Fruit fly (Drosophila melanogaster): Measurements from ENCODE around the gene CG2961.

Gene CG2961

dm6 chrX:10252745-10253144 is 19.9 kb upstream of the CG2961 start:
- TF ChIP-seq Jra (GFP tag; optimal IDR thresholded peaks at IDR 0.05) (no peak), brk (GFP tag; optimal IDR thresholded peaks at IDR 0.05) (no peak), Dif (GFP tag; optimal IDR thresholded peaks at IDR 0.05; ENCODE audit: partially characterized antibody) (no peak), fru (GFP tag; optimal IDR thresholded peaks at IDR 0.05) (no peak), CG32264 (GFP tag; optimal IDR thresholded peaks at IDR 0.05) (no peak)

DNA sequence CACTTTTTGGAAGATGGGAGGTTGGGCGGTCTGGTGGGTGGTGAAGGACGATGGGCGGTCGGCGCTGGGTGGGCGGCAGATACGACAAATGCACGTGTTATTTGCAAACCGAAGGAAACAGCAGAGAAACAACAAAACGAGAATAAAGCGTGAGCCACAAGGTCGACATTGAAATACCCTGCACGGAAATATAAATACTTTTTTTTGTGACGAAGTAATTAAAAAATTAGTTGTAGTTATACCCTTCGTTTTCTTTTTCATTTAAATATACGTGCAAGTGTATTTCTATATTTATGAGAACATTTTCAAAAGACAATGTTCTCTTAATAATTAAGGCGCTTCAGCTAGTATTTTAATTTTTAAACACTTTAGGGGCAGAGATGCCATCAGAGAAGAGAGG is 17.8 kb upstream of the CG2961 start:
- no peak for TF ChIP-seq rgr (GFP tag; optimal IDR thresholded peaks at IDR 0.05)
- no peak for TF ChIP-seq pan (optimal IDR thresholded peaks at IDR 0.05)
- no peak for TF ChIP-seq Hr83 (GFP tag; optimal IDR thresholded peaks at IDR 0.05; ENCODE audit: poor library complexity, severe bottlenecking)
- TF ChIP-seq Sp1 (GFP tag; optimal IDR thresholded peaks at IDR 0.05), result no peak
- TF ChIP-seq sage (GFP tag; optimal IDR thresholded peaks at IDR 0.05), result no peak
- no peak for TF ChIP-seq brk (GFP tag; optimal IDR thresholded peaks at IDR 0.05)
- no peak for TF ChIP-seq Dif (GFP tag; optimal IDR thresholded peaks at IDR 0.05; ENCODE audit: partially characterized antibody)
- no peak for TF ChIP-seq HLH106 (tag; optimal IDR thresholded peaks at IDR 0.05)
- TF ChIP-seq GATAd (GFP tag; optimal IDR thresholded peaks at IDR 0.05), result no peak

DNA sequence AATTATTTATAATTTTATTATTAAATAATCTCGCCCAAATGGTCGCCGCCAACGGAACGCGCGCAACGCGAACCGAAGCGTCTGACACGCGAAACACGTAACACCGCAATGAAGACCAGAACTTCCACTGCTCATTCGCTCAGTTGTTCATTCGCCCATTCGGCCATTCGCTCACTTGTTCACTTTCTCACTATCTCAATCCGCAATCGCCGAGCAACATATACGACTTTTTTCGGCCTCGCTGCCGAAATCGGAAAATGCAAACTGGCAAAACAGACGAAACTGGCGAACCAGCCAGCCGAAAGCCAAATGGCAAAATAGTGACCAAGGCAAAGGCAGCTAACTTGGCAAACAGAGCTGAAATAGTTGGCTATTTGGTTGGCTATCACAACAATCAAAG is 17.1 kb upstream of the CG2961 start:
- no peak for TF ChIP-seq foxo (GFP tag; optimal IDR thresholded peaks at IDR 0.05)
- TF ChIP-seq dsf (GFP tag; optimal IDR thresholded peaks at IDR 0.05; ENCODE audit: borderline replicate concordance), result no peak
- no peak for TF ChIP-seq Dfd (GFP tag; optimal IDR thresholded peaks at IDR 0.05)
- no peak for TF ChIP-seq Hr78 (GFP tag; optimal IDR thresholded peaks at IDR 0.05)
- no peak for TF ChIP-seq Mio (GFP tag; optimal IDR thresholded peaks at IDR 0.05)

- TF ChIP-seq dl (GFP tag; optimal IDR thresholded peaks at IDR 0.05; ENCODE audit: insufficient read depth in 1 of 2, partially characterized antibody in 2 of 2) (no peak), Hr78 (GFP tag; optimal IDR thresholded peaks at IDR 0.05) (no peak), Vsx2 (GFP tag; optimal IDR thresholded peaks at IDR 0.05; ENCODE audit: partially characterized antibody) (no peak), CG9705 (GFP tag; optimal IDR thresholded peaks at IDR 0.05) (no peak), sage (GFP tag; optimal IDR thresholded peaks at IDR 0.05) (no peak), GATAd (GFP tag; optimal IDR thresholded peaks at IDR 0.05) (no peak), br (GFP tag; optimal IDR thresholded peaks at IDR 0.05) (no peak), Dif (GFP tag; optimal IDR thresholded peaks at IDR 0.05; ENCODE audit: partially characterized antibody) (no peak), CG32264 (GFP tag; optimal IDR thresholded peaks at IDR 0.05) (no peak), usp (GFP tag; optimal IDR thresholded peaks at IDR 0.05) (no peak), Mio (GFP tag; optimal IDR thresholded peaks at IDR 0.05) (no peak), HLH106 (tag; optimal IDR thresholded peaks at IDR 0.05) (no peak), Hnf4 (GFP tag; optimal IDR thresholded peaks at IDR 0.05) (no peak), dmrt93B (GFP tag; optimal IDR thresholded peaks at IDR 0.05) (no peak), psq (GFP tag; optimal IDR thresholded peaks at IDR 0.05) (no peak), dsf (GFP tag; optimal IDR thresholded peaks at IDR 0.05; ENCODE audit: borderline replicate concordance) (no peak), N (GFP tag; optimal IDR thresholded peaks at IDR 0.05) (no peak)
These were observed 14.5 kb upstream of the CG2961 start for dm6 chrX:10247366-10247765.

DNA sequence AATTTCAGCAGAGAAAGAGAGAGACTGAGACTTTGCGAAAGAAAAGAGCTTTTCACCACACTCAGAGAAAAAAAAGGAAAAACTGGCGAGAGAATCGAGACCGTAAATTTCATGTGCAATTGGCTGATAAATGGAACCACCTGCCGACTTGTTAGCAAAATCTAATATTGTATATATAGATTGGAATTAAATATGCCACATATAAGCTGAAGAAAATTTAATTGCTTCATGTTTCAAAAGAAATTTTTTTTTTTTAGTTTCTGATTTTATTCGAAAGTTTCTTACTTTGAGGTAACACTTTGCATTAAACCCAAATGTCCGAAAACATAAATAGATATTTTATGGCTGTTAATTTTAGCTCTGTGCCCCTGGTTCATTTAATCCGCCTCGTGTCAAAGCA is 11.9 kb upstream of the CG2961 start:
- no peak for TF ChIP-seq dmrt93B (GFP tag; optimal IDR thresholded peaks at IDR 0.05)
- no peak for TF ChIP-seq GATAd (GFP tag; optimal IDR thresholded peaks at IDR 0.05)
- TF ChIP-seq Dfd (GFP tag; optimal IDR thresholded peaks at IDR 0.05), result no peak
- TF ChIP-seq jim (GFP tag; optimal IDR thresholded peaks at IDR 0.05), result no peak
- no peak for TF ChIP-seq brk (GFP tag; optimal IDR thresholded peaks at IDR 0.05)
- no peak for TF ChIP-seq br (GFP tag; optimal IDR thresholded peaks at IDR 0.05)
- no peak for TF ChIP-seq woc (GFP tag; optimal IDR thresholded peaks at IDR 0.05)
- TF ChIP-seq Abd-B (GFP tag; optimal IDR thresholded peaks at IDR 0.05), result no peak
- TF ChIP-seq tai (GFP tag; optimal IDR thresholded peaks at IDR 0.05), result no peak

DNA sequence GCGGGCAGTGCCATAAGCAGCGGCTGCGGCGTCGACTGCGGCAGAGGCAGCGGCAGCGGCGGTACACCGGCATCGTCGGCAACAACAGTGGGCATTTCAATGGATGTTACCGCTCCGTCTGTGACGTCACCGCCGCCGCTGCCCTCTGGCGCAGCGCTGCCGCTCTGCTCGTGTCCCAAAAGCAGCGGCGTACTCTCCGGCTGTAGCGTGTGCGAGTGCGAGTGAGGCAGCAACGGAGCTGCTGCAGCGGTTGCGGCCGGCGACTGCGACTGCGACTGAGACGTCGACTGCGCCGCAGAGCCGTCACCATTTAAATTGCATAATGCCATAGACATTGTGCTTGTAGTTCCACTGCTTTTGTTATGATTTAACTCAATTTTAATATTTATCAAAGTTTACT is 10.7 kb upstream of the CG2961 start:
- TF ChIP-seq Sp1 (GFP tag; optimal IDR thresholded peaks at IDR 0.05) (no peak), Vsx2 (GFP tag; optimal IDR thresholded peaks at IDR 0.05; ENCODE audit: partially characterized antibody) (no peak), usp (GFP tag; optimal IDR thresholded peaks at IDR 0.05) (no peak), CG9705 (GFP tag; optimal IDR thresholded peaks at IDR 0.05) (no peak), dl (GFP tag; optimal IDR thresholded peaks at IDR 0.05; ENCODE audit: insufficient read depth in 1 of 2, partially characterized antibody in 2 of 2) (no peak), CG32264 (GFP tag; optimal IDR thresholded peaks at IDR 0.05) (no peak), pan (optimal IDR thresholded peaks at IDR 0.05) (no peak), foxo (GFP tag; optimal IDR thresholded peaks at IDR 0.05) (no peak), N (GFP tag; optimal IDR thresholded peaks at IDR 0.05) (no peak), Dif (GFP tag; optimal IDR thresholded peaks at IDR 0.05; ENCODE audit: partially characterized antibody) (no peak), woc (GFP tag; optimal IDR thresholded peaks at IDR 0.05) (no peak)
